Worm (Caenorhabditis elegans) whole organism, mixed stage, embryonic: ENCODE measurements around the gene srd-18.
"Not testable (repeated sequence)": the region's sequence is repeated elsewhere in the genome, so short reads cannot be mapped to it uniquely, and the experiment has no call there.

ENCODE experiments used
- lin-13 ChIP-seq: fragments of 150-350 bp; optimal IDR thresholded peaks from 2 replicates; lab custom pipeline; 2014; ENCODE audit warnings: missing biosample characterization, missing genetic modification characterization
- lsy-2 ChIP-seq: fragments of 150-350 bp; optimal IDR thresholded peaks from 2 replicates; lab custom pipeline; 2014; ENCODE audit warnings: missing biosample characterization, missing genetic modification characterization

DNA sequence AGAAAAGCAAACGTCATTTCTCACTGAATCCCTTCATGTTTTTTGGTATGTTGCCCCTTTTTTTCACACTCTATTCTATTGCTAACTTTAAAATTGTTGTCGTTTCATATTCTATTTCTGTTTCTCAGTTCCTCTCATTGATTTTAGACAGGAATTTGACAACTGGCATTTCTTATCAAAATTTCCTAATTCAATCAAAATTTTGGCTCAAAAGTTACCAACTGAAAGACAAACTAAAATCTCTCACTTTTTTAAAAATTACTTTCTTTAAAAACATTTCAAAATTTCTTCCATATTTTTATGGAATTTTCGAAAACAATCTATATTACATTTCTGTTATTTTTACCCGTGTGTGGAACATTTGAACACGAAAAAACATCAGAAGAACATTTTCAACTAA lies 16.9 kb upstream of the srd-18 start, which contains the start of gene Y2H9A.6:
- TF ChIP-seq lsy-2, lin-13 (tag; lab: Kevin White, UChicago): not testable (repeated sequence)
